Worm (Caenorhabditis elegans) whole organism, late embryonic: ENCODE data around the gene C08F1.11.

ENCODE experiments used
- ama-1 ChIP-seq: fragments of 150-350 bp; optimal IDR thresholded peaks from 2 replicates; lab custom pipeline; 2014
- elt-2 ChIP-seq: sonication (generic microtip); optimal IDR thresholded peaks from 2 replicates; lab custom pipeline; 2016; ENCODE audit warnings: missing genetic modification reagents, missing genetic modification characterization, missing compliant biosample characterization
- hlh-30 ChIP-seq: sonication (generic microtip); optimal IDR thresholded peaks from 2 replicates; lab custom pipeline; 2017; ENCODE audit warnings: antibody characterized with exemption, missing genetic modification characterization, missing compliant biosample characterization; ENCODE audit not compliant: insufficient read depth
- rnt-1 ChIP-seq: sonication (generic microtip); optimal IDR thresholded peaks from 2 replicates; lab custom pipeline; 2016; ENCODE audit warnings: missing genetic modification characterization, missing compliant biosample characterization
- sdc-2 ChIP-seq: sonication (generic microtip); optimal IDR thresholded peaks from 2 replicates; lab custom pipeline; 2016; ENCODE audit warnings: missing genotype, missing genetic modification characterization, missing compliant biosample characterization
- ztf-16 ChIP-seq: sonication (generic microtip); optimal IDR thresholded peaks from 2 replicates; lab custom pipeline; 2017; ENCODE audit warnings: missing genetic modification characterization, missing compliant biosample characterization

ce11 chrII:1756582-1756981 is 28.1 kb downstream of the C08F1.11 start, which contains the start of gene fbxb-53:
- no peak for TF ChIP-seq hlh-30 (tag; lab: Kevin White, UChicago)
- no peak for TF ChIP-seq rnt-1 (tag; lab: Kevin White, UChicago)
- no peak for TF ChIP-seq sdc-2 (tag; lab: Kevin White, UChicago)
- no peak for TF ChIP-seq ztf-16 (tag; lab: Kevin White, UChicago)
- TF ChIP-seq elt-2 (tag; lab: Kevin White, UChicago), result no peak
- TF ChIP-seq ama-1 (lab: Kevin White, UChicago), result no peak
